Fruit fly (Drosophila melanogaster) whole organism, embryonic: ENCODE data around the gene Grip91.

Experiments used
- B-H2 ChIP-seq: fragments of 200-800 bp; sonication (Bioruptor generic); optimal IDR thresholded peaks from 2 replicates; lab custom pipeline; 2018; ENCODE audit warnings: missing biosample characterization, mild to moderate bottlenecking, missing genetic modification characterization
- CG11696 ChIP-seq: fragments of 200-800 bp; sonication (Bioruptor generic); IDR thresholded peaks from 2 replicates; pipeline ENCODE4 v1.3.6; 2022; ENCODE audit warnings: missing biosample characterization, missing genetic modification characterization
- CG13296 ChIP-seq: fragments of 200-800 bp; sonication (Bioruptor generic); optimal IDR thresholded peaks from 3 replicates; lab custom pipeline; 2018; ENCODE audit warnings: missing biosample characterization, mild to moderate bottlenecking, missing genetic modification characterization
- CG13424 ChIP-seq: fragments of 200-800 bp; sonication (Bioruptor generic); optimal IDR thresholded peaks from 2 replicates; lab custom pipeline; 2019; ENCODE audit warnings: missing biosample characterization, mild to moderate bottlenecking, missing genetic modification characterization, moderate library complexity
- CG14014 ChIP-seq: fragments of 200-800 bp; sonication (Bioruptor generic); IDR thresholded peaks from 2 replicates; pipeline ENCODE4 v1.3.6; 2022; ENCODE audit warnings: missing biosample characterization, missing genetic modification characterization
- CG15514 ChIP-seq: fragments of 200-800 bp; sonication (Bioruptor generic); optimal IDR thresholded peaks from 3 replicates; lab custom pipeline; 2017; ENCODE audit warnings: missing biosample characterization, missing genetic modification characterization, mild to moderate bottlenecking, moderate library complexity, missing genetic modification reagents
- CG1647 ChIP-seq: fragments of 200-800 bp; sonication (Bioruptor generic); optimal IDR thresholded peaks from 3 replicates; lab custom pipeline; 2016; ENCODE audit warnings: missing biosample characterization, missing genetic modification characterization
- CG17186 ChIP-seq: fragments of 200-800 bp; sonication (Bioruptor generic); optimal IDR thresholded peaks from 3 replicates; lab custom pipeline; 2017; ENCODE audit warnings: missing biosample characterization, missing genetic modification reagents, missing genetic modification characterization
- CG2120 ChIP-seq: fragments of 200-800 bp; sonication (Bioruptor generic); optimal IDR thresholded peaks from 3 replicates; lab custom pipeline; 2016; ENCODE audit warnings: missing biosample characterization, missing genetic modification characterization
- CG30431 ChIP-seq: fragments of 200-800 bp; sonication (Bioruptor generic); optimal IDR thresholded peaks from 2 replicates; lab custom pipeline; 2017; ENCODE audit warnings: missing biosample characterization, missing genetic modification characterization
- CG4360 ChIP-seq: fragments of 200-800 bp; sonication (Bioruptor generic); IDR thresholded peaks from 2 replicates; pipeline ENCODE4 v1.3.6; 2022; ENCODE audit warnings: missing biosample characterization, missing genetic modification characterization
- CG4707 ChIP-seq: fragments of 200-800 bp; sonication (Bioruptor generic); optimal IDR thresholded peaks from 2 replicates; lab custom pipeline; 2018; ENCODE audit warnings: missing biosample characterization, mild to moderate bottlenecking, missing genetic modification characterization, moderate library complexity
- CG6272 ChIP-seq: fragments of 200-800 bp; sonication (Bioruptor generic); IDR thresholded peaks from 2 replicates; pipeline ENCODE4 v1.3.6; 2022; ENCODE audit warnings: missing biosample characterization, missing genetic modification characterization
- CG6654 ChIP-seq: fragments of 200-800 bp; sonication (Bioruptor generic); optimal IDR thresholded peaks from 2 replicates; lab custom pipeline; 2017; ENCODE audit warnings: missing biosample characterization, mild to moderate bottlenecking, missing genetic modification characterization
- CG6854 ChIP-seq: fragments of 200-800 bp; sonication (Bioruptor generic); optimal IDR thresholded peaks from 3 replicates; lab custom pipeline; 2017; ENCODE audit warnings: missing biosample characterization, mild to moderate bottlenecking, missing genetic modification characterization
- CG8359 ChIP-seq: fragments of 200-800 bp; sonication (Bioruptor generic); optimal IDR thresholded peaks from 2 replicates; lab custom pipeline; 2017; ENCODE audit warnings: missing biosample characterization, mild to moderate bottlenecking, missing genetic modification characterization, borderline replicate concordance
- CG9932 ChIP-seq: fragments of 200-800 bp; sonication (Bioruptor generic); IDR thresholded peaks from 2 replicates; pipeline ENCODE4 v1.3.6; 2022; ENCODE audit warnings: missing biosample characterization, missing genetic modification characterization
- Doc2 ChIP-seq: fragments of 200-800 bp; sonication (Bioruptor generic); IDR thresholded peaks from 2 replicates; pipeline ENCODE4 v1.3.6; 2022; ENCODE audit warnings: missing biosample characterization, missing genetic modification characterization
- Fer3 ChIP-seq: fragments of 200-800 bp; sonication (Bioruptor generic); optimal IDR thresholded peaks from 2 replicates; lab custom pipeline; 2018; ENCODE audit warnings: missing biosample characterization, mild to moderate bottlenecking, missing genetic modification characterization, moderate library complexity
- Gsc ChIP-seq: fragments of 200-800 bp; sonication (Bioruptor generic); IDR thresholded peaks from 2 replicates; pipeline ENCODE4 v1.3.6; 2022; ENCODE audit warnings: missing biosample characterization, missing genetic modification characterization
- Hmr ChIP-seq: fragments of 200-800 bp; sonication (Bioruptor generic); optimal IDR thresholded peaks from 3 replicates; lab custom pipeline; 2017; ENCODE audit warnings: mild to moderate bottlenecking, missing biosample characterization, missing genetic modification reagents, missing genetic modification characterization
- Lhr ChIP-seq: fragments of 200-800 bp; sonication (Bioruptor generic); optimal IDR thresholded peaks from 3 replicates; lab custom pipeline; 2017; ENCODE audit warnings: mild to moderate bottlenecking, missing biosample characterization, missing genetic modification reagents, missing genetic modification characterization
- Lim3 ChIP-seq: fragments of 200-800 bp; sonication (Bioruptor generic); IDR thresholded peaks from 2 replicates; pipeline ENCODE4 v1.3.6; 2022; ENCODE audit warnings: missing biosample characterization, missing genetic modification characterization
- NFAT ChIP-seq: fragments of 200-800 bp; sonication (Bioruptor generic); IDR thresholded peaks from 2 replicates; pipeline ENCODE4 v1.3.6; 2022; ENCODE audit warnings: missing biosample characterization, missing genetic modification characterization
- Nf-YA ChIP-seq: fragments of 200-800 bp; sonication (Bioruptor generic); IDR thresholded peaks from 2 replicates; pipeline ENCODE4 v1.3.6; 2022; ENCODE audit warnings: missing biosample characterization, missing genetic modification characterization
- Nf-YB ChIP-seq: fragments of 200-800 bp; sonication (Bioruptor generic); optimal IDR thresholded peaks from 3 replicates; lab custom pipeline; 2019; ENCODE audit warnings: missing biosample characterization, mild to moderate bottlenecking, missing genetic modification characterization, moderate library complexity
- Oli ChIP-seq: fragments of 200-800 bp; sonication (Bioruptor generic); optimal IDR thresholded peaks from 2 replicates; lab custom pipeline; 2018; ENCODE audit warnings: missing biosample characterization, mild to moderate bottlenecking, missing genetic modification characterization, moderate library complexity
- Opbp ChIP-seq: fragments of 200-800 bp; sonication (Bioruptor generic); IDR thresholded peaks from 3 replicates; pipeline ENCODE4 v1.3.6; 2022; ENCODE audit warnings: missing biosample characterization, missing genetic modification characterization; ENCODE audit not compliant: partially characterized antibody
- Optix ChIP-seq: fragments of 200-800 bp; sonication (Bioruptor generic); IDR thresholded peaks from 3 replicates; pipeline ENCODE4 v1.3.6; 2022; ENCODE audit warnings: missing biosample characterization, missing genetic modification characterization
- Ptx1 ChIP-seq: fragments of 200-800 bp; sonication (Bioruptor generic); IDR thresholded peaks from 2 replicates; pipeline ENCODE4 v1.3.6; 2022; ENCODE audit warnings: missing biosample characterization, missing genetic modification characterization
- Scr ChIP-seq: fragments of 200-800 bp; sonication (Bioruptor generic); IDR thresholded peaks from 2 replicates; pipeline ENCODE4 v1.3.6; 2022; ENCODE audit warnings: missing biosample characterization, missing genetic modification characterization; ENCODE audit not compliant: partially characterized antibody
- Six4 ChIP-seq: fragments of 200-800 bp; sonication (Bioruptor generic); optimal IDR thresholded peaks from 2 replicates; lab custom pipeline; 2016; ENCODE audit warnings: missing biosample characterization, missing genetic modification characterization
- YL-1 ChIP-seq: fragments of 200-800 bp; sonication (Bioruptor generic); optimal IDR thresholded peaks from 3 replicates; lab custom pipeline; 2017; ENCODE audit warnings: missing biosample characterization, mild to moderate bottlenecking, missing genetic modification characterization
- cas ChIP-seq: fragments of 200-800 bp; sonication (Bioruptor generic); IDR thresholded peaks from 2 replicates; pipeline ENCODE4 v1.3.6; 2022; ENCODE audit warnings: missing biosample characterization, missing genetic modification characterization
- cato ChIP-seq: fragments of 200-800 bp; sonication (Bioruptor generic); optimal IDR thresholded peaks from 2 replicates; lab custom pipeline; 2016; ENCODE audit warnings: missing biosample characterization, missing genetic modification characterization, borderline replicate concordance
- croc ChIP-seq: fragments of 200-800 bp; sonication (Bioruptor generic); conservative IDR thresholded peaks from 3 replicates; pipeline ENCODE4 v1.3.6; 2022; ENCODE audit warnings: missing biosample characterization, missing genetic modification characterization
- exex ChIP-seq: fragments of 200-800 bp; sonication (Bioruptor generic); optimal IDR thresholded peaks from 4 replicates; lab custom pipeline; 2018; ENCODE audit warnings: missing biosample characterization, mild to moderate bottlenecking, missing genetic modification characterization, moderate library complexity
- her ChIP-seq: fragments of 200-800 bp; sonication (Bioruptor generic); optimal IDR thresholded peaks from 2 replicates; lab custom pipeline; 2016; ENCODE audit warnings: missing biosample characterization, missing genetic modification characterization
- lbe ChIP-seq: fragments of 200-800 bp; sonication (Bioruptor generic); optimal IDR thresholded peaks from 2 replicates; lab custom pipeline; 2016; ENCODE audit warnings: missing biosample characterization, mild to moderate bottlenecking, missing genetic modification characterization
- lola ChIP-seq, 3 experiments: fragments of >200 bp in 2 of 3; fragments of 200-800 bp in 1 of 3; sonication (Bioruptor generic) in 1 of 3; optimal IDR thresholded peaks; 2 replicates each; lab custom pipeline; 2017 to 2019; ENCODE audit warnings: missing biosample characterization in 3 of 3, missing genetic modification characterization in 3 of 3, mild to moderate bottlenecking in 1 of 3, moderate library complexity in 1 of 3
- lov ChIP-seq, 2 experiments: fragments of 200-800 bp in 1 of 2; fragments of >200 bp in 1 of 2; sonication (Bioruptor generic) in 1 of 2; IDR thresholded peaks in 1 of 2; optimal IDR thresholded peaks in 1 of 2; 2 replicates in 1 of 2; 3 replicates in 1 of 2; pipeline versions ENCODE4 v1.3.6 to Lab custom; 2017 to 2022; ENCODE audit warnings: missing biosample characterization in 1 of 2, missing genetic modification characterization in 1 of 2
- mld ChIP-seq: fragments of 200-800 bp; sonication (Bioruptor generic); IDR thresholded peaks from 3 replicates; pipeline ENCODE4 v1.3.6; 2022; ENCODE audit warnings: missing biosample characterization, missing genetic modification characterization; ENCODE audit not compliant: partially characterized antibody
- nau ChIP-seq: fragments of 200-800 bp; sonication (Bioruptor generic); optimal IDR thresholded peaks from 3 replicates; lab custom pipeline; 2017; ENCODE audit warnings: missing biosample characterization, mild to moderate bottlenecking, missing genetic modification characterization, missing genetic modification reagents
- nerfin-2 ChIP-seq: fragments of 200-800 bp; sonication (Bioruptor generic); IDR thresholded peaks from 2 replicates; pipeline ENCODE4 v1.3.6; 2022; ENCODE audit warnings: missing biosample characterization, missing genetic modification characterization; ENCODE audit not compliant: partially characterized antibody
- onecut ChIP-seq: fragments of 200-800 bp; sonication (Bioruptor generic); IDR thresholded peaks from 2 replicates; pipeline ENCODE4 v1.3.6; 2022; ENCODE audit warnings: missing biosample characterization, missing genetic modification characterization
- pho ChIP-seq: fragments of 200-800 bp; sonication (Bioruptor generic); optimal IDR thresholded peaks from 2 replicates; lab custom pipeline; 2016; ENCODE audit warnings: missing biosample characterization, missing genetic modification characterization
- pnt ChIP-seq: fragments of 200-800 bp; sonication (Bioruptor generic); optimal IDR thresholded peaks from 3 replicates; lab custom pipeline; 2016; ENCODE audit warnings: missing biosample characterization, missing genetic modification characterization
- pzg ChIP-seq: fragments of 200-800 bp; sonication (Bioruptor generic); optimal IDR thresholded peaks from 3 replicates; lab custom pipeline; 2018; ENCODE audit warnings: missing biosample characterization, mild to moderate bottlenecking, missing genetic modification characterization, moderate library complexity
- tup ChIP-seq: fragments of 200-800 bp; sonication (Bioruptor generic); optimal IDR thresholded peaks from 2 replicates; lab custom pipeline; 2016; ENCODE audit warnings: missing biosample characterization, mild to moderate bottlenecking, missing genetic modification characterization, moderate library complexity

The Grip91 gene

DNA sequence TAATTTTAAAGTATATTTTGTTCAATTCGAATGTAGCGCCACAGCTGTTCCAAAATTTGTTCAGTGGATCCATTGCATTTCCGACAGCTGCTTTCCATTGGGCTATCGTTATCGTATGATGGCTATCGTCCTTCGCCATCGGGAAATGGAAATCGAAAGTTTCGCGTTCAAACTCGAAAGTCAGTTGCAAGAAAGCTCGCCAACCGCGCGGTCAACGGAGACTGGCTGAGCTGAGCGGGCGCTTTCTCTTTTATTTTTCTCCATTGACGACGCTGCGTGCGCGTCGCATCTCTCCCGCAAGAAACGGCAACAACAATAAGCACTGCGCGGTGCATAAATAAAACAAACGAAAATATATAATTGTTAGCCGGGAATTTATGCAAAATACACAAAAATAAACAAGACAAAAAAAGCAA is 39.1 kb upstream of the Grip91 start, which contains the start of gene inaE (continued):
- TF ChIP-seq CG11696 (GFP tag; lab: Robert Waterston, UW) (no peak), Oli (no peak), Scr (peak; percentile 41), lov (optimal IDR thresholded peaks at IDR 0.05; lab: Kevin White, UChicago) (no peak), lov (GFP tag; IDR thresholded peaks at IDR 0.05; lab: Robert Waterston, UW) (no peak), CG9932 (GFP tag; lab: Robert Waterston, UW) (no peak), CG13424 (tag; lab: Kevin White, UChicago) (no peak), CG15514 (GFP tag; lab: Kevin White, UChicago) (peak; percentile 79), tup (no peak), NFAT (GFP tag; lab: Robert Waterston, UW) (no peak), Lhr (peak; percentile 33), CG6854 (no peak), Nf-YA (GFP tag; lab: Robert Waterston, UW) (0 out of 2 replicates have a peak, but pooled peaks have one; percentile 10), Nf-YB (no peak), Gsc (GFP tag; lab: Robert Waterston, UW) (no peak), B-H2 (GFP tag; lab: Kevin White, UChicago) (peak; percentile 38), Ptx1 (GFP tag; lab: Robert Waterston, UW) (no peak), CG6272 (GFP tag; lab: Robert Waterston, UW) (no peak), her (GFP tag; lab: Kevin White, UChicago) (no peak), pho (no peak), Six4 (GFP tag; lab: Kevin White, UChicago) (no peak), mld (GFP tag; lab: Robert Waterston, UW) (peak; percentile 63; the same call in 2 of the 3 replicates), CG13296 (GFP tag; lab: Kevin White, UChicago) (no peak), Fer3 (tag; lab: Kevin White, UChicago) (no peak), Hmr (GFP tag; lab: Kevin White, UChicago) (no peak), Lim3 (GFP tag; lab: Robert Waterston, UW) (no peak), onecut (GFP tag; lab: Robert Waterston, UW) (peak; percentile 13; the same call in 1 of the 2 replicates), CG2120 (GFP tag; lab: Kevin White, UChicago) (no peak), CG14014 (0 out of 2 replicates have a peak, but pooled peaks have one; percentile 15), pnt (GFP tag; lab: Kevin White, UChicago) (no peak), nau (GFP tag; lab: Kevin White, UChicago) (no peak), Doc2 (GFP tag; lab: Robert Waterston, UW) (no peak), CG4360 (GFP tag; lab: Robert Waterston, UW) (peak; percentile 38; the same call in 1 of the 2 replicates), CG4707 (GFP tag; lab: Kevin White, UChicago) (no peak), Optix (GFP tag; lab: Robert Waterston, UW) (no peak), croc (GFP tag; lab: Robert Waterston, UW) (no peak), lbe (GFP tag; lab: Kevin White, UChicago) (no peak), CG6654 (GFP tag; lab: Kevin White, UChicago) (no peak), lola (GFP tag; optimal IDR thresholded peaks at IDR 0.05; lab: Kevin White, UChicago) (peak in 1 of 3 experiments; percentile 79), Opbp (peak; percentile 77; the same call in 2 of the 3 replicates), YL-1 (GFP tag; lab: Kevin White, UChicago) (peak; percentile 4), CG30431 (GFP tag; lab: Kevin White, UChicago) (no peak), exex (tag; lab: Kevin White, UChicago) (no peak), pzg (GFP tag; lab: Kevin White, UChicago) (peak; percentile 74), CG8359 (GFP tag; lab: Kevin White, UChicago) (no peak), cas (no peak), cato (GFP tag; lab: Kevin White, UChicago) (no peak), CG17186 (GFP tag; lab: Kevin White, UChicago) (peak; percentile 80), nerfin-2 (GFP tag; lab: Robert Waterston, UW) (peak; percentile 73), CG1647 (GFP tag; lab: Kevin White, UChicago) (no peak)
